Worm (Caenorhabditis elegans): ENCODE data around the gene pigg-1.

- no peak for TF ChIP-seq nhr-12 (tag; optimal IDR thresholded peaks at IDR 0.05)
- TF ChIP-seq hlh-1 (tag; optimal IDR thresholded peaks at IDR 0.05): no peak
- no peak for TF ChIP-seq mep-1 (tag; optimal IDR thresholded peaks at IDR 0.05)
- TF ChIP-seq pha-4 (tag; optimal IDR thresholded peaks at IDR 0.05): no peak
- no peak for TF ChIP-seq ztf-11 (tag; optimal IDR thresholded peaks at IDR 0.05)
- no peak for TF ChIP-seq mab-5 (tag; optimal IDR thresholded peaks at IDR 0.05)
- TF ChIP-seq nhr-237 (tag; optimal IDR thresholded peaks at IDR 0.05): no peak
- TF ChIP-seq unc-62 (GFP tag; optimal IDR thresholded peaks at IDR 0.05): no peak
- no peak for TF ChIP-seq unc-39 (tag; optimal IDR thresholded peaks at IDR 0.05)
These were observed 7.6 kb upstream of the pigg-1 start, which contains the start of gene F28C6.10 for ce11 chrII:8607662-8608061.

Data from whole organism, mixed stage, embryonic.